Fruit fly (Drosophila melanogaster) whole organism, wandering third instar larva: Measurements from ENCODE around the gene CG45545.
A peak's percentile ranks its signal among the peaks of the same experiment; 100 is the strongest.

Source experiments
- Abd-B ChIP-seq: fragments of >200 bp; optimal IDR thresholded peaks from 2 replicates; lab custom pipeline; 2017; ENCODE audit warnings: missing biosample characterization, missing genetic modification characterization
- CG9705 ChIP-seq: fragments of 200-800 bp; sonication (Bioruptor generic); optimal IDR thresholded peaks from 2 replicates; lab custom pipeline; 2018; ENCODE audit warnings: missing biosample characterization, mild to moderate bottlenecking, missing genetic modification characterization
- CrebA ChIP-seq: fragments of 200-800 bp; sonication (Bioruptor generic); optimal IDR thresholded peaks from 2 replicates; lab custom pipeline; 2016; ENCODE audit warnings: missing biosample characterization, mild to moderate bottlenecking, missing genetic modification characterization, borderline replicate concordance
- Dfd ChIP-seq: fragments of >200 bp; optimal IDR thresholded peaks from 2 replicates; lab custom pipeline; 2017; ENCODE audit warnings: missing biosample characterization, missing genetic modification characterization
- Dif ChIP-seq: fragments of 200-275, 200-300 bp; sonication (Bioruptor generic); optimal IDR thresholded peaks from 2 replicates; lab custom pipeline; 2018; ENCODE audit warnings: missing biosample characterization, missing genetic modification characterization; ENCODE audit not compliant: partially characterized antibody
- GATAd ChIP-seq: sonication (Bioruptor generic); optimal IDR thresholded peaks from 2 replicates; lab custom pipeline; 2016; ENCODE audit warnings: missing biosample characterization, missing genetic modification characterization
- HLH106 ChIP-seq: fragments of 200-800 bp; optimal IDR thresholded peaks from 3 replicates; lab custom pipeline; 2019; ENCODE audit warnings: missing biosample characterization, mild to moderate bottlenecking, missing genetic modification characterization, moderate library complexity
- Hnf4 ChIP-seq: fragments of 200-800 bp; sonication (Bioruptor generic); optimal IDR thresholded peaks from 2 replicates; lab custom pipeline; 2016; ENCODE audit warnings: missing biosample characterization, mild to moderate bottlenecking, missing genetic modification characterization
- Hr78 ChIP-seq: fragments of >200 bp; optimal IDR thresholded peaks from 2 replicates; lab custom pipeline; 2017; ENCODE audit warnings: missing biosample characterization, missing genetic modification characterization
- Hr83 ChIP-seq: fragments of 200-300 bp; sonication (Bioruptor generic); optimal IDR thresholded peaks from 2 replicates; lab custom pipeline; 2016; ENCODE audit warnings: missing biosample characterization, mild to moderate bottlenecking, missing genetic modification characterization, moderate library complexity; ENCODE audit not compliant: poor library complexity, severe bottlenecking
- Jra ChIP-seq: sonication (Bioruptor generic); optimal IDR thresholded peaks from 2 replicates; lab custom pipeline; 2016; ENCODE audit warnings: missing biosample characterization, missing genetic modification characterization
- Myc ChIP-seq: fragments of >200 bp; optimal IDR thresholded peaks from 2 replicates; lab custom pipeline; 2017
- OdsH ChIP-seq: fragments of 200-800 bp; sonication (Bioruptor generic); optimal IDR thresholded peaks from 2 replicates; lab custom pipeline; 2016; ENCODE audit warnings: missing biosample characterization, mild to moderate bottlenecking, missing genetic modification characterization
- Rel ChIP-seq, 2 experiments: fragments of 200-800 bp; sonication (Bioruptor generic) in 1 of 2; optimal IDR thresholded peaks; 2 replicates in 1 of 2; 3 replicates in 1 of 2; lab custom pipeline; 2016 to 2019; ENCODE audit warnings: mild to moderate bottlenecking in 2 of 2, missing biosample characterization in 2 of 2, missing genetic modification characterization in 2 of 2, moderate library complexity in 1 of 2
- Sp1 ChIP-seq: fragments of 200-800 bp; sonication (Bioruptor generic); optimal IDR thresholded peaks from 3 replicates; lab custom pipeline; 2019; ENCODE audit warnings: missing biosample characterization, mild to moderate bottlenecking, missing genetic modification characterization, moderate library complexity
- br ChIP-seq: fragments of 200-800 bp; sonication (Bioruptor generic); optimal IDR thresholded peaks from 2 replicates; lab custom pipeline; 2016; ENCODE audit warnings: missing biosample characterization, missing genetic modification characterization
- brk ChIP-seq: fragments of 200-800 bp; sonication (Bioruptor generic); optimal IDR thresholded peaks from 2 replicates; lab custom pipeline; 2016; ENCODE audit warnings: missing biosample characterization, mild to moderate bottlenecking, missing genetic modification characterization
- dl ChIP-seq, 2 experiments: fragments of 175-275, 200-275 bp in 1 of 2; fragments of 200-275 bp in 1 of 2; sonication (Bioruptor generic); optimal IDR thresholded peaks; lab custom pipeline; 2018; ENCODE audit warnings: mild to moderate bottlenecking in 2 of 2, missing biosample characterization in 2 of 2, missing genetic modification characterization in 2 of 2, moderate library complexity in 2 of 2; ENCODE audit not compliant: partially characterized antibody in 2 of 2, insufficient read depth in 1 of 2
- dmrt93B ChIP-seq: fragments of 200-800 bp; sonication (Bioruptor generic); optimal IDR thresholded peaks from 2 replicates; lab custom pipeline; 2018; ENCODE audit warnings: missing biosample characterization, mild to moderate bottlenecking, missing genetic modification characterization
- dsf ChIP-seq: sonication (Bioruptor generic); optimal IDR thresholded peaks from 2 replicates; lab custom pipeline; 2016; ENCODE audit warnings: missing biosample characterization, missing genetic modification characterization, borderline replicate concordance
- foxo ChIP-seq, 2 experiments: fragments of 200-800 bp; sonication (Bioruptor generic); optimal IDR thresholded peaks; 2 replicates in 1 of 2; 3 replicates in 1 of 2; lab custom pipeline; 2016 to 2017; ENCODE audit warnings: missing biosample characterization in 2 of 2, missing genetic modification characterization in 2 of 2
- fru ChIP-seq: fragments of 200-800 bp; sonication (Bioruptor generic); optimal IDR thresholded peaks from 3 replicates; lab custom pipeline; 2016; ENCODE audit warnings: missing biosample characterization, mild to moderate bottlenecking, missing genetic modification characterization
- h ChIP-seq: fragments of 200-800 bp; sonication (Bioruptor generic); optimal IDR thresholded peaks from 3 replicates; lab custom pipeline; 2016; ENCODE audit warnings: missing biosample characterization, mild to moderate bottlenecking, missing genetic modification characterization
- jim ChIP-seq: fragments of 175-275, 200-325 bp; sonication (Bioruptor generic); optimal IDR thresholded peaks from 2 replicates; lab custom pipeline; 2016; ENCODE audit warnings: missing biosample characterization, mild to moderate bottlenecking, missing genetic modification characterization
- lola ChIP-seq: fragments of >200 bp; optimal IDR thresholded peaks from 2 replicates; lab custom pipeline; 2017; ENCODE audit warnings: missing biosample characterization, missing genetic modification characterization
- pan ChIP-seq: fragments of >200 bp; optimal IDR thresholded peaks from 2 replicates; lab custom pipeline; 2017
- rgr ChIP-seq: fragments of 200-800 bp; sonication (Bioruptor generic); optimal IDR thresholded peaks from 3 replicates; lab custom pipeline; 2016; ENCODE audit warnings: missing biosample characterization, mild to moderate bottlenecking, missing genetic modification characterization
- sage ChIP-seq: fragments of 200-800 bp; sonication (Bioruptor generic); optimal IDR thresholded peaks from 2 replicates; lab custom pipeline; 2016; ENCODE audit warnings: missing biosample characterization, mild to moderate bottlenecking, missing genetic modification characterization
- sv ChIP-seq: fragments of 200-800 bp; sonication (Bioruptor generic); optimal IDR thresholded peaks from 3 replicates; lab custom pipeline; 2016; ENCODE audit warnings: missing biosample characterization, missing genetic modification characterization
- woc ChIP-seq: sonication (Bioruptor generic); optimal IDR thresholded peaks from 2 replicates; lab custom pipeline; 2016; ENCODE audit warnings: missing biosample characterization, mild to moderate bottlenecking, missing genetic modification characterization

Gene CG45545

DNA sequence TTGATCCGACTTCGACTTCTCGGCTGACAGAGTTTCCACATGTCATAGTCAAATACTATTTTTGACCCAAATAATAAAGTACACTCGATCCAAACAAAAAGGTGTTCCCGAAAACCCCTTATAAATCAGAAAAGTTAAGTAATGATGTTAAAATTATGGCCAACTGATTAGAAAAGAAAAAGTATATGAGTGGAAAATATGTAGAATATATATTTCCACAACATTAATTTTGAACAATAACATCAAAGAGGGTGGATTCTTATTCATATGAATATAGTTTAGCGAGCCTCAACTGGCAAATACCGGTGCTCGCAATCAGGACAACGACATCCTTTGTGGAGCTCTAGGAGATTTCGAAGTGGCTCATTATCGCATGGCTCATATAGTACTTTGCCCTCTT is 23.1 kb upstream of the CG45545 start, which contains the start of gene alpha-Est6:
alpha-Est6 (minus strand) TSS at position 101 of the 400 bp plus-strand sequence.
- no peak for TF ChIP-seq foxo (GFP tag; optimal IDR thresholded peaks at IDR 0.05; lab: Kevin White, UChicago)
- TF ChIP-seq Sp1 (GFP tag; lab: Kevin White, UChicago), result no peak
- TF ChIP-seq br, result no peak
- TF ChIP-seq Dif (GFP tag; lab: Kevin White, UChicago), result no peak
- no peak for TF ChIP-seq Dfd
- no peak for TF ChIP-seq Rel (GFP tag; optimal IDR thresholded peaks at IDR 0.05; lab: Kevin White, UChicago)
- no peak for TF ChIP-seq Rel (tag; optimal IDR thresholded peaks at IDR 0.05; lab: Kevin White, UChicago)
- no peak for TF ChIP-seq dl (GFP tag; optimal IDR thresholded peaks at IDR 0.05; lab: Kevin White, UChicago; ENCODE audit: insufficient read depth in 1 of 2, partially characterized antibody in 2 of 2)
- no peak for TF ChIP-seq HLH106 (tag; lab: Kevin White, UChicago)
- TF ChIP-seq, all 38 proteins: peak for 0

DNA sequence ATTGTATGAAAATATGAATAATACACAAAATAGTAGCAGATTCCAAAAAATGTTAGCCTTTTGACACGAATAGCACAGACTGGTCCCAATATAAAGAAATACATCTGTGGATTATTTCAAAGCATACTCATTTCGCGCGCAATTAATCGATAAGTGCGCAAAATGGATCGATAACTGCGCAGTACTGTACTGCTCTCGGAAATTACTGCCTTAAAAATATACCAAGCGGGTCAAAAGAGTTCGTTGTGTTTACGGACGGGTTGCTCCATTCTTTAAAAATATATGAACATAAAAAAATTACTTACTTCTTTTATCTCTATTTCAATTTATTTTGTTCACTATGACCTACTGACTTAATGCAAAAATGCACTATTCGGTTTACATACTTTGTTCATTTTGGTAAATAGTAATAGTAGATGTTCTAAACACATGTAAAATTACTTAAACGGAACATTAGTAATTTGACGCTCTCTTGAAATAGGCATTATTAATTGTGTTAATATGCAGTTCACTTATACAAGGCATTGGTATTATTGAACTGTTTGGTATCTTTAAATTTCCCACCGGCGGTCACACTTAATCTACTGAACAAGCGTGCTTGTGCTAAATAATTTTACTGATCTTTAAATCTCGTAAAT is 21.5 kb upstream of the CG45545 start, which contains the start of the genes Rtnl2 and alphaTub84D:
Rtnl2 (minus strand) TSS at position 58 of the 638 bp plus-strand sequence.
alphaTub84D (plus strand) TSS at position 570 of the 638 bp plus-strand sequence.
- no peak for TF ChIP-seq Hr83
- no peak for TF ChIP-seq Sp1 (GFP tag; lab: Kevin White, UChicago)
- no peak for TF ChIP-seq Myc (lab: Kevin White, UChicago)
- no peak for TF ChIP-seq sv (GFP tag; lab: Kevin White, UChicago)
- no peak for TF ChIP-seq pan (lab: Kevin White, UChicago)
- TF ChIP-seq Dfd, result no peak
- no peak for TF ChIP-seq Hnf4 (GFP tag; lab: Kevin White, UChicago)
- no peak for TF ChIP-seq br
- TF ChIP-seq CG9705 (GFP tag; lab: Kevin White, UChicago), result no peak
- TF ChIP-seq Hr78 (GFP tag; lab: Kevin White, UChicago), result no peak
- no peak for TF ChIP-seq CrebA (GFP tag; lab: Kevin White, UChicago)
- no peak for TF ChIP-seq woc (GFP tag; lab: Kevin White, UChicago)
- TF ChIP-seq brk (GFP tag; lab: Kevin White, UChicago), result no peak
- no peak for TF ChIP-seq dsf (GFP tag; lab: Kevin White, UChicago)
- TF ChIP-seq, all 38 proteins: peak for 0

DNA sequence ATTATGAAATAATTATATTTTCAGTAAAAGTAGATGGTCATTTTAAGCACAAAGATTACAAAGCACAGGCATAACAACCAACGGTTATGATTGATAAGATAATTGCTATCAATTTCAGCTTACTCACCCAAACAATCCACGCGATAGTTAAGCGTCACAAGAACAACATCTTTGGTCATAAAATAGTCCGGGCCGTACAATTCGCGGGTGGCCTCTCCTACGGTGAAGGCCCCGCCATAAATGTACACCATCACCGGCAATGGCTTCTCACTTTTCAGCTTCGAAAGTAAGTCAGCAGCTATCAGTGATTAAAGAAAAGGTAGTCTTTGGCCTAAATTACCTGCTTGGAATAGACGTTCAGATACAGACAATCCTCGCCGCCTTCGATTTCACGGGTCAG is 16.2 kb upstream of the CG45545 start:
- TF ChIP-seq OdsH (GFP tag; lab: Kevin White, UChicago) (no peak), GATAd (GFP tag; lab: Kevin White, UChicago) (no peak), Abd-B (no peak), HLH106 (tag; lab: Kevin White, UChicago) (no peak), jim (GFP tag; lab: Kevin White, UChicago) (no peak), dmrt93B (no peak), woc (GFP tag; lab: Kevin White, UChicago) (no peak), h (GFP tag; lab: Kevin White, UChicago) (no peak), rgr (GFP tag; lab: Kevin White, UChicago) (no peak), sv (GFP tag; lab: Kevin White, UChicago) (no peak), br (no peak), fru (GFP tag; lab: Kevin White, UChicago) (no peak), Myc (lab: Kevin White, UChicago) (no peak), Hr83 (no peak), foxo (GFP tag; optimal IDR thresholded peaks at IDR 0.05; lab: Kevin White, UChicago) (no peak)

- TF ChIP-seq CrebA (GFP tag; lab: Kevin White, UChicago), result peak; percentile 70
- peak; percentile 24 for TF ChIP-seq Dif (GFP tag; lab: Kevin White, UChicago)
- no peak for TF ChIP-seq brk (GFP tag; lab: Kevin White, UChicago)
- peak; percentile 31 for TF ChIP-seq Hr83
- no peak for TF ChIP-seq HLH106 (tag; lab: Kevin White, UChicago)
- no peak for TF ChIP-seq Jra
- TF ChIP-seq Rel (GFP tag; optimal IDR thresholded peaks at IDR 0.05; lab: Kevin White, UChicago), result no peak
- peak; percentile 26 for TF ChIP-seq Rel (tag; optimal IDR thresholded peaks at IDR 0.05; lab: Kevin White, UChicago)
- TF ChIP-seq, all 38 proteins: peak for 4
Observed at dm6 chr3R:7536281-7536680, 15.5 kb upstream of the CG45545 start, which contains the start of gene alpha-Est5. TSS of gene alpha-Est5 (minus strand) at chr3R:7536390.

DNA sequence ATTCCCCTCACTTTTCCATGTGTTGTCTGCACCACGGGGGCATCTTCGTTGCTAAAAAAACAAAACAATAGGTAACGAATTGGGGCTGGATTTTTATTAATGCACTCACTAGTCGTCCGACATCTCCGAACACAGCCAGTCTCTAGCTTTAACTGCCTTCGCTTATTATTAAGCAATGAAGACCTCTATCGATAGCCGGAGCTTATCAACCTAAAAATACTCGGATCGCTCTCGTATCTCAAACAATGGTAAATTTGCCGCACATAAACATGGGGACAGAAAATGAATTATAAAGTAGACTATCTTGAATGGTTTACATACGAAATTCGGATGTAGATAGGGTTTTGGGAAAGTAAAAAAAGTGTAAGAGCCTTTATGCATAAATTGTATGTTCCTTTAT is 13.4 kb upstream of the CG45545 start, which contains the start of gene alpha-Est4:
alpha-Est4 (minus strand) TSS at position 181 of the 400 bp plus-strand sequence.
- TF ChIP-seq lola (GFP tag; lab: Kevin White, UChicago), result no peak
- TF ChIP-seq HLH106 (tag; lab: Kevin White, UChicago), result no peak
- no peak for TF ChIP-seq pan (lab: Kevin White, UChicago)
- TF ChIP-seq Abd-B, result no peak
- no peak for TF ChIP-seq brk (GFP tag; lab: Kevin White, UChicago)
- TF ChIP-seq Myc (lab: Kevin White, UChicago), result no peak
- no peak for TF ChIP-seq woc (GFP tag; lab: Kevin White, UChicago)
- no peak for TF ChIP-seq sage
- no peak for TF ChIP-seq dsf (GFP tag; lab: Kevin White, UChicago)
- no peak for TF ChIP-seq Dfd
- TF ChIP-seq, all 38 proteins: peak for 0
